Worm (Caenorhabditis elegans) whole organism, mixed stage, embryonic: ENCODE results near the gene Y56A3A.28.

Experiments
- M03D4.4 ChIP-seq: sonication (generic microtip); optimal IDR thresholded peaks from 2 replicates; lab custom pipeline; 2017; ENCODE audit warnings: mild to moderate bottlenecking, missing genetic modification characterization, missing compliant biosample characterization
- bed-3 ChIP-seq: fragments of 200-800 bp; sonication (Bioruptor generic); optimal IDR thresholded peaks from 3 replicates; lab custom pipeline; 2018; ENCODE audit warnings: mild to moderate bottlenecking, missing genetic modification characterization, moderate library complexity, missing compliant biosample characterization
- blmp-1 ChIP-seq: fragments of 150-350 bp; optimal IDR thresholded peaks from 2 replicates; lab custom pipeline; 2014; ENCODE audit warnings: missing biosample characterization, missing genetic modification characterization
- ceh-39 ChIP-seq: fragments of 150-350 bp; optimal IDR thresholded peaks from 2 replicates; lab custom pipeline; 2014; ENCODE audit warnings: missing biosample characterization, missing genetic modification characterization
- ceh-43 ChIP-seq: fragments of 200-800 bp; sonication (Bioruptor generic); optimal IDR thresholded peaks from 2 replicates; lab custom pipeline; 2018; ENCODE audit warnings: mild to moderate bottlenecking, missing genetic modification characterization, moderate library complexity, missing compliant biosample characterization
- ceh-83 ChIP-seq: fragments of 200-800 bp; sonication (Bioruptor generic); optimal IDR thresholded peaks from 2 replicates; lab custom pipeline; 2018; ENCODE audit warnings: mild to moderate bottlenecking, missing genetic modification characterization, missing compliant biosample characterization
- ces-1 ChIP-seq: fragments of 150-350 bp; optimal IDR thresholded peaks from 2 replicates; lab custom pipeline; 2014; ENCODE audit warnings: missing biosample characterization, missing genetic modification reagents, missing genetic modification characterization
- cnd-1 ChIP-seq: fragments of 200-800 bp; sonication (Bioruptor generic); optimal IDR thresholded peaks from 2 replicates; lab custom pipeline; 2018; ENCODE audit warnings: mild to moderate bottlenecking, missing genetic modification characterization, missing compliant biosample characterization
- drap-1 ChIP-seq: fragments of 200-800 bp; sonication (Bioruptor generic); optimal IDR thresholded peaks from 3 replicates; lab custom pipeline; 2018; ENCODE audit warnings: mild to moderate bottlenecking, missing genetic modification characterization, missing compliant biosample characterization
- elt-1 ChIP-seq: sonication (generic microtip); optimal IDR thresholded peaks from 2 replicates; lab custom pipeline; 2017; ENCODE audit warnings: missing genetic modification characterization, mild to moderate bottlenecking, missing compliant biosample characterization, antibody characterized with exemption, moderate library complexity, borderline replicate concordance; ENCODE audit not compliant: insufficient read depth
- elt-3 ChIP-seq: fragments of 150-350 bp; optimal IDR thresholded peaks from 2 replicates; lab custom pipeline; 2014; ENCODE audit warnings: missing biosample characterization, missing genetic modification characterization
- flh-1 ChIP-seq: fragments of 200-800 bp; sonication (Bioruptor generic); optimal IDR thresholded peaks from 2 replicates; lab custom pipeline; 2018; ENCODE audit warnings: mild to moderate bottlenecking, missing genetic modification characterization, moderate library complexity, missing compliant biosample characterization
- ham-2 ChIP-seq: fragments of 200-800 bp; sonication (Bioruptor generic); optimal IDR thresholded peaks from 2 replicates; lab custom pipeline; 2018; ENCODE audit warnings: mild to moderate bottlenecking, missing genetic modification characterization, missing compliant biosample characterization
- hlh-1 ChIP-seq: fragments of 150-350 bp; optimal IDR thresholded peaks from 2 replicates; lab custom pipeline; 2014; ENCODE audit warnings: missing biosample characterization, missing genetic modification reagents, missing genetic modification characterization
- lin-13 ChIP-seq: fragments of 150-350 bp; optimal IDR thresholded peaks from 2 replicates; lab custom pipeline; 2014; ENCODE audit warnings: missing biosample characterization, missing genetic modification characterization
- lin-32 ChIP-seq: fragments of 200-800 bp; sonication (Bioruptor generic); optimal IDR thresholded peaks from 2 replicates; lab custom pipeline; 2018; ENCODE audit warnings: mild to moderate bottlenecking, missing genetic modification characterization, missing compliant biosample characterization
- lsy-2 ChIP-seq: fragments of 150-350 bp; optimal IDR thresholded peaks from 2 replicates; lab custom pipeline; 2014; ENCODE audit warnings: missing biosample characterization, missing genetic modification characterization
- mab-5 ChIP-seq: fragments of 150-350 bp; optimal IDR thresholded peaks from 2 replicates; lab custom pipeline; 2014; ENCODE audit warnings: missing biosample characterization, missing genetic modification characterization
- mep-1 ChIP-seq: fragments of 150-350 bp; optimal IDR thresholded peaks from 2 replicates; lab custom pipeline; 2017; ENCODE audit warnings: missing biosample characterization, missing genetic modification reagents, missing genetic modification characterization, inconsistent platforms
- mls-2 ChIP-seq: sonication (generic microtip); optimal IDR thresholded peaks from 2 replicates; lab custom pipeline; 2016; ENCODE audit warnings: mild to moderate bottlenecking, missing genetic modification characterization, moderate library complexity, missing compliant biosample characterization
- nhr-12 ChIP-seq: fragments of 150-350 bp; optimal IDR thresholded peaks from 2 replicates; lab custom pipeline; 2014; ENCODE audit warnings: missing biosample characterization, missing genetic modification characterization
- nhr-2 ChIP-seq: fragments of 150-350 bp; optimal IDR thresholded peaks from 2 replicates; lab custom pipeline; 2014; ENCODE audit warnings: missing biosample characterization, missing genetic modification characterization
- nhr-237 ChIP-seq: fragments of 150-350 bp; optimal IDR thresholded peaks from 2 replicates; lab custom pipeline; 2014; ENCODE audit warnings: missing biosample characterization, missing genetic modification characterization
- nhr-28 ChIP-seq: fragments of 150-350 bp; optimal IDR thresholded peaks from 2 replicates; lab custom pipeline; 2014; ENCODE audit warnings: missing biosample characterization, missing genetic modification characterization
- nhr-76 ChIP-seq: sonication (generic microtip); optimal IDR thresholded peaks from 2 replicates; lab custom pipeline; 2017; ENCODE audit warnings: missing biosample characterization, missing genetic modification characterization
- sem-2 ChIP-seq: fragments of 200-800 bp; sonication (Bioruptor generic); optimal IDR thresholded peaks from 2 replicates; lab custom pipeline; 2018; ENCODE audit warnings: mild to moderate bottlenecking, missing genetic modification characterization, missing compliant biosample characterization
- snpc-4 ChIP-seq: fragments of 150-350 bp; optimal IDR thresholded peaks from 2 replicates; lab custom pipeline; 2014; ENCODE audit warnings: missing biosample characterization, missing genetic modification characterization
- sptf-1 ChIP-seq: sonication (generic microtip); optimal IDR thresholded peaks from 2 replicates; lab custom pipeline; 2017; ENCODE audit warnings: mild to moderate bottlenecking, missing genetic modification characterization, moderate library complexity, missing compliant biosample characterization
- unc-120 ChIP-seq: sonication (generic microtip); optimal IDR thresholded peaks from 2 replicates; lab custom pipeline; 2017; ENCODE audit warnings: missing genetic modification characterization, missing compliant biosample characterization; ENCODE audit not compliant: poor library complexity, severe bottlenecking
- unc-39 ChIP-seq: fragments of 150-350 bp; optimal IDR thresholded peaks from 2 replicates; lab custom pipeline; 2014; ENCODE audit warnings: missing biosample characterization, missing genetic modification characterization
- unc-62 ChIP-seq: fragments of 150-350 bp; optimal IDR thresholded peaks from 2 replicates; lab custom pipeline; 2014; ENCODE audit warnings: missing biosample characterization, missing genetic modification reagents, missing genetic modification characterization
- zip-8 ChIP-seq: fragments of 150-350 bp; optimal IDR thresholded peaks from 2 replicates; lab custom pipeline; 2014; ENCODE audit warnings: missing biosample characterization, missing genetic modification characterization
- ztf-11 ChIP-seq: fragments of 150-350 bp; optimal IDR thresholded peaks from 2 replicates; lab custom pipeline; 2014; ENCODE audit warnings: missing biosample characterization, missing genetic modification characterization

Gene Y56A3A.28

ce11 chrIII:11960080-11960479, 11.1 kb downstream of the Y56A3A.28 start, which contains the start of gene top-3:
TSS of gene top-3 (minus strand) at chrIII:11960180.
- no peak for TF ChIP-seq hlh-1 (tag; lab: Kevin White, UChicago)
- TF ChIP-seq snpc-4 (tag; lab: Kevin White, UChicago) = no peak
- no peak for TF ChIP-seq nhr-237 (tag; lab: Kevin White, UChicago)
- no peak for TF ChIP-seq flh-1 (GFP tag; lab: Kevin White, UChicago)
- no peak for TF ChIP-seq lin-13
- no peak for TF ChIP-seq blmp-1 (tag; lab: Kevin White, UChicago)
- TF ChIP-seq ztf-11 (tag; lab: Kevin White, UChicago) = no peak
- TF ChIP-seq M03D4.4 (tag; lab: Kevin White, UChicago) = no peak

ce11 chrIII:11954150-11954549, 17.0 kb downstream of the Y56A3A.28 start:
- TF ChIP-seq cnd-1 (tag; lab: Kevin White, UChicago) (no peak), mep-1 (tag; lab: Kevin White, UChicago) (no peak), elt-1 (tag; lab: Kevin White, UChicago) (no peak), ztf-11 (tag; lab: Kevin White, UChicago) (no peak), nhr-12 (tag; lab: Kevin White, UChicago) (no peak), mab-5 (tag; lab: Kevin White, UChicago) (no peak), unc-120 (tag; lab: Kevin White, UChicago) (no peak), nhr-76 (tag; lab: Kevin White, UChicago) (no peak), hlh-1 (tag; lab: Kevin White, UChicago) (no peak), unc-39 (no peak), lsy-2 (tag; lab: Kevin White, UChicago) (no peak), ham-2 (GFP tag; lab: Kevin White, UChicago) (no peak)

- TF ChIP-seq lsy-2 (tag; lab: Kevin White, UChicago) = no peak
- no peak for TF ChIP-seq snpc-4 (tag; lab: Kevin White, UChicago)
- TF ChIP-seq unc-39 = no peak
- TF ChIP-seq elt-3 (tag; lab: Kevin White, UChicago) = no peak
- TF ChIP-seq hlh-1 (tag; lab: Kevin White, UChicago) = no peak
- TF ChIP-seq drap-1 (GFP tag; lab: Kevin White, UChicago) = no peak
- TF ChIP-seq nhr-2 (tag; lab: Kevin White, UChicago) = no peak
- no peak for TF ChIP-seq ceh-83 (GFP tag; lab: Kevin White, UChicago)
- no peak for TF ChIP-seq lin-13
- no peak for TF ChIP-seq mab-5 (tag; lab: Kevin White, UChicago)
- TF ChIP-seq lin-32 (GFP tag; lab: Kevin White, UChicago) = no peak
- no peak for TF ChIP-seq blmp-1 (tag; lab: Kevin White, UChicago)
- TF ChIP-seq nhr-28 (tag; lab: Kevin White, UChicago) = no peak
- TF ChIP-seq cnd-1 (tag; lab: Kevin White, UChicago) = no peak
- TF ChIP-seq flh-1 (GFP tag; lab: Kevin White, UChicago) = no peak
- no peak for TF ChIP-seq M03D4.4 (tag; lab: Kevin White, UChicago)
- no peak for TF ChIP-seq ham-2 (GFP tag; lab: Kevin White, UChicago)
Measured at ce11 chrIII:11951111-11951510, 20.1 kb downstream of the Y56A3A.28 start.

- no peak for TF ChIP-seq M03D4.4 (tag; lab: Kevin White, UChicago)
- peak; percentile 53 for TF ChIP-seq zip-8
- no peak for TF ChIP-seq lsy-2 (tag; lab: Kevin White, UChicago)
- no peak for TF ChIP-seq ceh-39
- no peak for TF ChIP-seq unc-62
- TF ChIP-seq blmp-1 (tag; lab: Kevin White, UChicago) = no peak
Measured at ce11 chrIII:11949276-11949879, 21.8 kb downstream of the Y56A3A.28 start.

- TF ChIP-seq ces-1 (GFP tag; lab: Kevin White, UChicago) (no peak), nhr-28 (tag; lab: Kevin White, UChicago) (no peak), sem-2 (no peak), mab-5 (tag; lab: Kevin White, UChicago) (no peak), nhr-2 (tag; lab: Kevin White, UChicago) (no peak), ceh-83 (GFP tag; lab: Kevin White, UChicago) (no peak), nhr-237 (tag; lab: Kevin White, UChicago) (no peak), ham-2 (GFP tag; lab: Kevin White, UChicago) (no peak), drap-1 (GFP tag; lab: Kevin White, UChicago) (no peak), ceh-43 (GFP tag; lab: Kevin White, UChicago) (no peak), sptf-1 (no peak), snpc-4 (tag; lab: Kevin White, UChicago) (no peak), mls-2 (tag; lab: Kevin White, UChicago) (no peak), bed-3 (GFP tag; lab: Kevin White, UChicago) (no peak), flh-1 (GFP tag; lab: Kevin White, UChicago) (no peak), zip-8 (no peak), M03D4.4 (tag; lab: Kevin White, UChicago) (no peak)
- TF ChIP-seq, all 35 proteins: peak for 0
Measured at ce11 chrIII:11948437-11948836, 22.7 kb downstream of the Y56A3A.28 start.
